Worm (Caenorhabditis elegans) whole organism, midembryonic: Measurements from ENCODE around the gene ZC449.7.

Experiments
- cog-1 ChIP-seq: sonication (generic microtip); optimal IDR thresholded peaks from 2 replicates; lab custom pipeline; 2016; ENCODE audit warnings: missing genetic modification characterization, missing compliant biosample characterization
- flt-1 ChIP-seq: fragments of 200-800 bp; sonication (Bioruptor generic); IDR thresholded peaks from 2 replicates; pipeline ENCODE4 v1.3.6; 2022; ENCODE audit warnings: missing genetic modification characterization, missing compliant biosample characterization
- klf-2 ChIP-seq: fragments of 200-800 bp; sonication (Bioruptor generic); conservative IDR thresholded peaks from 2 replicates; pipeline ENCODE4 v1.3.6; 2022; ENCODE audit warnings: missing genetic modification reagents, missing genetic modification characterization, missing compliant biosample characterization
- ref-1 ChIP-seq: fragments of 200-800 bp; sonication (Bioruptor generic); conservative IDR thresholded peaks from 2 replicates; pipeline ENCODE4 v1.3.6; 2022; ENCODE audit warnings: missing genetic modification reagents, missing genetic modification characterization, missing compliant biosample characterization

- no peak for TF ChIP-seq flt-1
- no peak for TF ChIP-seq klf-2 (GFP tag; lab: Robert Waterston, UW)
- TF ChIP-seq ref-1 (GFP tag; lab: Robert Waterston, UW), result no peak
- no peak for TF ChIP-seq cog-1 (tag; lab: Kevin White, UChicago)
Measured at ce11 chrX:5018062-5018653, 4.3 kb downstream of the ZC449.7 start.
